Fruit fly (Drosophila melanogaster) whole organism, embryonic: ENCODE measurements around the gene MsrA.

ENCODE experiments used
- CG13424 ChIP-seq: fragments of 200-800 bp; sonication (Bioruptor generic); optimal IDR thresholded peaks from 2 replicates; lab custom pipeline; 2019; ENCODE audit warnings: missing biosample characterization, mild to moderate bottlenecking, missing genetic modification characterization, moderate library complexity
- CG14050 ChIP-seq: fragments of 200-800 bp; sonication (Bioruptor generic); IDR thresholded peaks from 3 replicates; pipeline ENCODE4 v1.3.6; 2022; ENCODE audit warnings: missing biosample characterization, missing genetic modification characterization
- CG15696 ChIP-seq: fragments of 200-800 bp; sonication (Bioruptor generic); optimal IDR thresholded peaks from 2 replicates; lab custom pipeline; 2019; ENCODE audit warnings: missing biosample characterization, mild to moderate bottlenecking, missing genetic modification characterization, moderate library complexity
- CG17186 ChIP-seq: fragments of 200-800 bp; sonication (Bioruptor generic); optimal IDR thresholded peaks from 3 replicates; lab custom pipeline; 2017; ENCODE audit warnings: missing biosample characterization, missing genetic modification reagents, missing genetic modification characterization
- CG17829 ChIP-seq: fragments of 200-800 bp; optimal IDR thresholded peaks from 2 replicates; lab custom pipeline; 2019; ENCODE audit warnings: missing biosample characterization, mild to moderate bottlenecking, missing genetic modification characterization, moderate library complexity
- CG18764 ChIP-seq: fragments of 200-800 bp; sonication (Bioruptor generic); optimal IDR thresholded peaks from 3 replicates; lab custom pipeline; 2016; ENCODE audit warnings: missing biosample characterization, missing genetic modification characterization
- CG3281 ChIP-seq: fragments of 200-800 bp; sonication (Bioruptor generic); optimal IDR thresholded peaks from 3 replicates; lab custom pipeline; 2017; ENCODE audit warnings: missing biosample characterization, mild to moderate bottlenecking, missing genetic modification characterization
- CG42726 ChIP-seq: fragments of 200-800 bp; sonication (Bioruptor generic); IDR thresholded peaks from 2 replicates; pipeline ENCODE4 v1.3.6; 2022; ENCODE audit warnings: missing biosample characterization, missing genetic modification characterization; ENCODE audit not compliant: partially characterized antibody
- CG5953 ChIP-seq: fragments of 200-800 bp; sonication (Bioruptor generic); IDR thresholded peaks from 2 replicates; pipeline ENCODE4 v1.3.6; 2022; ENCODE audit warnings: missing biosample characterization, missing genetic modification characterization
- CG6791 ChIP-seq: fragments of 200-800 bp; sonication (Bioruptor generic); IDR thresholded peaks from 3 replicates; pipeline ENCODE4 v1.3.6; 2022; ENCODE audit warnings: missing biosample characterization, missing genetic modification characterization; ENCODE audit not compliant: partially characterized antibody
- CG8290 ChIP-seq, 3 experiments: fragments of 200-800 bp; sonication (Bioruptor generic); optimal IDR thresholded peaks; 2 replicates each; lab custom pipeline; 2016 to 2019; ENCODE audit warnings: missing biosample characterization in 3 of 3, missing genetic modification characterization in 3 of 3, mild to moderate bottlenecking in 2 of 3, moderate library complexity in 1 of 3
- CG9437 ChIP-seq: fragments of 200-800 bp; sonication (Bioruptor generic); optimal IDR thresholded peaks from 2 replicates; lab custom pipeline; 2018; ENCODE audit warnings: missing biosample characterization, mild to moderate bottlenecking, missing genetic modification characterization
- CG9797 ChIP-seq: fragments of 200-800 bp; sonication (Bioruptor generic); optimal IDR thresholded peaks from 3 replicates; lab custom pipeline; 2018; ENCODE audit warnings: missing biosample characterization, mild to moderate bottlenecking, missing genetic modification characterization
- CG9876 ChIP-seq: fragments of 200-800 bp; sonication (Bioruptor generic); optimal IDR thresholded peaks from 2 replicates; lab custom pipeline; 2016; ENCODE audit warnings: missing biosample characterization, missing genetic modification characterization
- CkIIα-i1 ChIP-seq: fragments of 200-800 bp; sonication (Bioruptor generic); IDR thresholded peaks from 2 replicates; pipeline ENCODE4 v1.3.6; 2022; ENCODE audit warnings: missing biosample characterization, missing genetic modification characterization
- Eip74EF ChIP-seq, 2 experiments: fragments of 200-800 bp in 1 of 2; fragments of >200 bp in 1 of 2; sonication (Bioruptor generic) in 1 of 2; optimal IDR thresholded peaks; 2 replicates each; lab custom pipeline; 2017 to 2019; ENCODE audit warnings: missing biosample characterization in 2 of 2, missing genetic modification characterization in 2 of 2, mild to moderate bottlenecking in 1 of 2, moderate library complexity in 1 of 2
- Fer3 ChIP-seq: fragments of 200-800 bp; sonication (Bioruptor generic); optimal IDR thresholded peaks from 2 replicates; lab custom pipeline; 2018; ENCODE audit warnings: missing biosample characterization, mild to moderate bottlenecking, missing genetic modification characterization, moderate library complexity
- Gsc ChIP-seq: fragments of 200-800 bp; sonication (Bioruptor generic); IDR thresholded peaks from 2 replicates; pipeline ENCODE4 v1.3.6; 2022; ENCODE audit warnings: missing biosample characterization, missing genetic modification characterization
- H2.0 ChIP-seq: fragments of 200-800 bp; sonication (Bioruptor generic); IDR thresholded peaks from 2 replicates; pipeline ENCODE4 v1.3.6; 2022; ENCODE audit warnings: missing biosample characterization, missing genetic modification characterization
- NC2α ChIP-seq: fragments of 200-800 bp; sonication (Bioruptor generic); optimal IDR thresholded peaks from 2 replicates; lab custom pipeline; 2016; ENCODE audit warnings: missing biosample characterization, missing genetic modification characterization
- NFAT ChIP-seq: fragments of 200-800 bp; sonication (Bioruptor generic); IDR thresholded peaks from 2 replicates; pipeline ENCODE4 v1.3.6; 2022; ENCODE audit warnings: missing biosample characterization, missing genetic modification characterization
- Neu2 ChIP-seq: fragments of 200-800 bp; sonication (Bioruptor generic); optimal IDR thresholded peaks from 3 replicates; lab custom pipeline; 2016; ENCODE audit warnings: missing biosample characterization, missing genetic modification characterization, borderline replicate concordance
- NfI ChIP-seq: fragments of 200-800 bp; sonication (Bioruptor generic); optimal IDR thresholded peaks from 3 replicates; lab custom pipeline; 2018; ENCODE audit warnings: missing biosample characterization, mild to moderate bottlenecking, missing genetic modification characterization, moderate library complexity
- Rfx ChIP-seq: fragments of 200-800 bp; sonication (Bioruptor generic); IDR thresholded peaks from 2 replicates; pipeline ENCODE4 v1.3.6; 2022; ENCODE audit warnings: missing biosample characterization, missing genetic modification characterization
- Spps ChIP-seq: fragments of 200-800 bp; sonication (Bioruptor generic); optimal IDR thresholded peaks from 2 replicates; lab custom pipeline; 2018; ENCODE audit warnings: missing biosample characterization, mild to moderate bottlenecking, missing genetic modification characterization
- Tbp ChIP-seq: fragments of >200 bp; optimal IDR thresholded peaks from 2 replicates; lab custom pipeline; 2018; ENCODE audit warnings: missing biosample characterization, missing genetic modification characterization
- ac ChIP-seq: fragments of 200-800 bp; sonication (Bioruptor generic); optimal IDR thresholded peaks from 3 replicates; lab custom pipeline; 2017; ENCODE audit warnings: missing biosample characterization, mild to moderate bottlenecking, missing genetic modification characterization
- amos ChIP-seq: fragments of 200-800 bp; sonication (Bioruptor generic); IDR thresholded peaks from 2 replicates; pipeline ENCODE4 v1.3.6; 2022; ENCODE audit warnings: missing biosample characterization, missing genetic modification characterization; ENCODE audit not compliant: partially characterized antibody
- ase ChIP-seq: fragments of 200-800 bp; sonication (Bioruptor generic); IDR thresholded peaks from 3 replicates; pipeline ENCODE4 v1.3.6; 2022; ENCODE audit warnings: missing biosample characterization, missing genetic modification characterization
- bsh ChIP-seq, 2 experiments: fragments of 200-800 bp; sonication (Bioruptor generic); optimal IDR thresholded peaks; 2 replicates each; lab custom pipeline; 2017 to 2018; ENCODE audit warnings: mild to moderate bottlenecking in 2 of 2, missing biosample characterization in 2 of 2, missing genetic modification characterization in 2 of 2, moderate library complexity in 1 of 2
- cg ChIP-seq: fragments of 200-800 bp; sonication (Bioruptor generic); optimal IDR thresholded peaks from 3 replicates; lab custom pipeline; 2019; ENCODE audit warnings: missing biosample characterization, mild to moderate bottlenecking, missing genetic modification characterization, moderate library complexity
- crp ChIP-seq, 2 experiments: fragments of 200-800 bp; sonication (Bioruptor generic); optimal IDR thresholded peaks; 2 replicates in 1 of 2; 3 replicates in 1 of 2; lab custom pipeline; 2017; ENCODE audit warnings: missing biosample characterization in 2 of 2, missing genetic modification characterization in 2 of 2, mild to moderate bottlenecking in 1 of 2, moderate library complexity in 1 of 2
- fd96Cb ChIP-seq: fragments of 200-800 bp; sonication (Bioruptor generic); optimal IDR thresholded peaks from 2 replicates; lab custom pipeline; 2018; ENCODE audit warnings: missing biosample characterization, mild to moderate bottlenecking, missing genetic modification characterization, moderate library complexity
- gem ChIP-seq: fragments of 200-800 bp; sonication (Bioruptor generic); optimal IDR thresholded peaks from 2 replicates; lab custom pipeline; 2019; ENCODE audit warnings: missing biosample characterization, mild to moderate bottlenecking, missing genetic modification characterization, moderate library complexity
- hbn ChIP-seq: fragments of 200-800 bp; sonication (Bioruptor generic); IDR thresholded peaks from 2 replicates; pipeline ENCODE4 v1.3.6; 2022; ENCODE audit warnings: missing biosample characterization, missing genetic modification characterization; ENCODE audit not compliant: partially characterized antibody
- hth ChIP-seq: fragments of >200 bp; optimal IDR thresholded peaks from 2 replicates; lab custom pipeline; 2017; ENCODE audit warnings: inconsistent platforms
- kah ChIP-seq: fragments of 200-800 bp; sonication (Bioruptor generic); optimal IDR thresholded peaks from 2 replicates; lab custom pipeline; 2018; ENCODE audit warnings: missing biosample characterization, mild to moderate bottlenecking, missing genetic modification characterization
- lmd ChIP-seq: fragments of 200-800 bp; sonication (Bioruptor generic); IDR thresholded peaks from 2 replicates; pipeline ENCODE4 v1.3.6; 2022; ENCODE audit warnings: missing biosample characterization, missing genetic modification characterization
- lov ChIP-seq, 2 experiments: fragments of 200-800 bp in 1 of 2; fragments of >200 bp in 1 of 2; sonication (Bioruptor generic) in 1 of 2; IDR thresholded peaks in 1 of 2; optimal IDR thresholded peaks in 1 of 2; 2 replicates in 1 of 2; 3 replicates in 1 of 2; pipeline versions ENCODE4 v1.3.6 to Lab custom; 2017 to 2022; ENCODE audit warnings: missing biosample characterization in 1 of 2, missing genetic modification characterization in 1 of 2
- nau ChIP-seq: fragments of 200-800 bp; sonication (Bioruptor generic); optimal IDR thresholded peaks from 3 replicates; lab custom pipeline; 2017; ENCODE audit warnings: missing biosample characterization, mild to moderate bottlenecking, missing genetic modification characterization, missing genetic modification reagents
- nerfin-2 ChIP-seq: fragments of 200-800 bp; sonication (Bioruptor generic); IDR thresholded peaks from 2 replicates; pipeline ENCODE4 v1.3.6; 2022; ENCODE audit warnings: missing biosample characterization, missing genetic modification characterization; ENCODE audit not compliant: partially characterized antibody
- pho ChIP-seq: fragments of 200-800 bp; sonication (Bioruptor generic); optimal IDR thresholded peaks from 2 replicates; lab custom pipeline; 2016; ENCODE audit warnings: missing biosample characterization, missing genetic modification characterization
- phol ChIP-seq: fragments of 200-800 bp; sonication (Bioruptor generic); optimal IDR thresholded peaks from 3 replicates; lab custom pipeline; 2018; ENCODE audit warnings: missing biosample characterization, mild to moderate bottlenecking, missing genetic modification characterization, moderate library complexity
- sens ChIP-seq: fragments of 200-800 bp; sonication (Bioruptor generic); peaks from one replicate; lab custom pipeline; 2016; ENCODE audit warnings: missing biosample characterization, missing genetic modification characterization
- slbo ChIP-seq: fragments of 200-800 bp; sonication (Bioruptor generic); IDR thresholded peaks from 2 replicates; pipeline ENCODE4 v1.3.6; 2022; ENCODE audit warnings: missing biosample characterization, missing genetic modification characterization
- sug ChIP-seq: fragments of 200-800 bp; optimal IDR thresholded peaks from 2 replicates; lab custom pipeline; 2019; ENCODE audit warnings: missing biosample characterization, mild to moderate bottlenecking, missing genetic modification characterization, moderate library complexity
- tup ChIP-seq: fragments of 200-800 bp; sonication (Bioruptor generic); optimal IDR thresholded peaks from 2 replicates; lab custom pipeline; 2016; ENCODE audit warnings: missing biosample characterization, mild to moderate bottlenecking, missing genetic modification characterization, moderate library complexity

Gene MsrA

dm6 chr3L:15544455-15545415 is 33.9 kb downstream of the MsrA start (continued):
- TF ChIP-seq CG8290 (GFP tag; optimal IDR thresholded peaks at IDR 0.05; lab: Kevin White, UChicago) (no peak), CG8290 (tag; optimal IDR thresholded peaks at IDR 0.05; lab: Kevin White, UChicago) (no peak), pho (no peak), CG17829 (tag; lab: Kevin White, UChicago) (no peak), hth (lab: Kevin White, UChicago) (no peak), CG17186 (GFP tag; lab: Kevin White, UChicago) (no peak), CkIIα-i1 (GFP tag; lab: Robert Waterston, UW) (no peak), Tbp (no peak), NFAT (GFP tag; lab: Robert Waterston, UW) (no peak), lov (optimal IDR thresholded peaks at IDR 0.05; lab: Kevin White, UChicago) (no peak), lov (GFP tag; IDR thresholded peaks at IDR 0.05; lab: Robert Waterston, UW) (0 out of 3 replicates have a peak, but pooled peaks have one; percentile 32), Spps (no peak), crp (GFP tag; optimal IDR thresholded peaks at IDR 0.05; lab: Kevin White, UChicago) (no peak), CG9876 (GFP tag; lab: Kevin White, UChicago) (no peak), nerfin-2 (no peak), nau (no peak), NC2α (GFP tag; lab: Kevin White, UChicago) (no peak), ac (GFP tag; lab: Kevin White, UChicago) (no peak), Gsc (GFP tag; lab: Robert Waterston, UW) (no peak), tup (GFP tag; lab: Kevin White, UChicago) (no peak), amos (no peak), CG9797 (GFP tag; lab: Kevin White, UChicago) (no peak), CG42726 (GFP tag; lab: Robert Waterston, UW) (no peak), CG6791 (GFP tag; lab: Robert Waterston, UW) (no peak), phol (tag; lab: Kevin White, UChicago) (peak; percentile 23), Neu2 (GFP tag; lab: Kevin White, UChicago) (no peak), ase (GFP tag; lab: Robert Waterston, UW) (0 out of 3 replicates have a peak, but pooled peaks have one; percentile 26), sug (no peak), CG18764 (GFP tag; lab: Kevin White, UChicago) (no peak), CG9437 (no peak), CG5953 (GFP tag; lab: Robert Waterston, UW) (no peak), hbn (GFP tag; lab: Robert Waterston, UW) (no peak), kah (GFP tag; lab: Kevin White, UChicago) (no peak), sens (peak; percentile 66), CG15696 (tag; lab: Kevin White, UChicago) (no peak), CG3281 (GFP tag; lab: Kevin White, UChicago) (no peak), slbo (GFP tag; lab: Robert Waterston, UW) (no peak), gem (tag; lab: Kevin White, UChicago) (peak; percentile 4), lmd (GFP tag; lab: Robert Waterston, UW) (0 out of 2 replicates have a peak, but pooled peaks have one; percentile 17), CG14050 (GFP tag; lab: Robert Waterston, UW) (no peak), Rfx (GFP tag; lab: Robert Waterston, UW) (no peak), bsh (GFP tag; optimal IDR thresholded peaks at IDR 0.05; lab: Kevin White, UChicago) (peak in 1 of 2 experiments; percentile 20), cg (GFP tag; lab: Kevin White, UChicago) (peak; percentile 88), NfI (GFP tag; lab: Kevin White, UChicago) (no peak), CG13424 (tag; lab: Kevin White, UChicago) (no peak), fd96Cb (tag; lab: Kevin White, UChicago) (no peak), Eip74EF (GFP tag; optimal IDR thresholded peaks at IDR 0.05; lab: Kevin White, UChicago) (no peak), Fer3 (tag; lab: Kevin White, UChicago) (no peak), H2.0 (GFP tag; lab: Robert Waterston, UW) (no peak)
